Worm (Caenorhabditis elegans): ENCODE results near the gene nhr-43.

ce11 chrIV:11871898-11872297 lies 27.5 kb upstream of the nhr-43 start:
- TF ChIP-seq unc-62 (GFP tag; optimal IDR thresholded peaks at IDR 0.05), result no peak
- no peak for TF ChIP-seq ekl-4 (GFP tag; IDR thresholded peaks at IDR 0.05)
